Worm (Caenorhabditis elegans) whole organism, young adult: ENCODE measurements around the gene npax-2.

Experiments
- F22D6.2 ChIP-seq: sonication (generic microtip); optimal IDR thresholded peaks from 2 replicates; lab custom pipeline; 2016; ENCODE audit warnings: mild to moderate bottlenecking, missing genetic modification characterization, missing compliant biosample characterization
- T07F8.4 ChIP-seq: sonication (generic microtip); optimal IDR thresholded peaks from 2 replicates; lab custom pipeline; 2016; ENCODE audit warnings: mild to moderate bottlenecking, missing genetic modification characterization, moderate library complexity, missing compliant biosample characterization
- zim-3 ChIP-seq: sonication (generic microtip); optimal IDR thresholded peaks from 2 replicates; lab custom pipeline; 2017; ENCODE audit warnings: mild to moderate bottlenecking, missing genetic modification characterization, moderate library complexity, missing compliant biosample characterization

DNA sequence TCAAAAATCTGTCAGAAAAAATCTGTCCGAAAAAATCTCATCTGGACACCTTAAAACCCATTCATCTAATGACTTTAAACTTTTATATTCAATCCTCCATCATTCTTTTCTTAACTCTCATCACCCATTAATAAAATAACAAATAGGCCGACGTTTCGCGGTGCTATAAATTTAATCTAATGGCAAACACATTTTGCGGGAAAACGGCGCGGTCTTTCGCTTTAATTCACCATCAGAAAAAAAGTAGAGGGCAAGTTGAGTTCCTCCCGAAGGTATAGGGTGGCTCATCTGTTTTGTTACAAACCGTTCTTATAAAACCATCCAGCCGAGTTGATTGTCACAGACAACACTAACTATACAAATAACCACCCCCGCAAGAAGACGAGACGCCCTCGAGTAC is 40.8 kb upstream of the npax-2 start:
- TF ChIP-seq zim-3 (tag; lab: Kevin White, UChicago) (no peak), F22D6.2 (tag; lab: Kevin White, UChicago) (no peak), T07F8.4 (tag; lab: Kevin White, UChicago) (no peak)
